Worm (Caenorhabditis elegans): ENCODE results near the gene mth-1.

mth-1 gene

ce11 chrII:4203729-4204184 is at the start of gene mth-1:
mth-1 (minus strand) TSS chrII:4203779.
- peak; percentile 46 for TF ChIP-seq nhr-80 (tag; optimal IDR thresholded peaks at IDR 0.05)
- no peak for TF ChIP-seq athp-1 (tag; optimal IDR thresholded peaks at IDR 0.05)

- TF ChIP-seq mel-28 (tag; optimal IDR thresholded peaks at IDR 0.05; ENCODE audit: borderline replicate concordance) (no peak), rpc-1 (optimal IDR thresholded peaks at IDR 0.05) (no peak), rpc-1 (tag; optimal IDR thresholded peaks at IDR 0.05) (no peak), repo-1 (tag; optimal IDR thresholded peaks at IDR 0.05) (no peak), D2030.7 (GFP tag; IDR thresholded peaks at IDR 0.05) (no peak), lin-35 (GFP tag; optimal IDR thresholded peaks at IDR 0.05) (no peak), nhr-179 (tag; optimal IDR thresholded peaks at IDR 0.05) (no peak), F39B2.1 (GFP tag; IDR thresholded peaks at IDR 0.05) (no peak), ztf-22 (GFP tag; optimal IDR thresholded peaks at IDR 0.05) (no peak), nfya-2 (GFP tag; IDR thresholded peaks at IDR 0.05) (no peak), egl-44 (GFP tag; IDR thresholded peaks at IDR 0.05) (no peak), madf-10 (tag; optimal IDR thresholded peaks at IDR 0.05) (no peak), F55B11.4 (tag; optimal IDR thresholded peaks at IDR 0.05; ENCODE audit: borderline replicate concordance, insufficient read depth) (no peak), efl-1 (GFP tag; optimal IDR thresholded peaks at IDR 0.05) (no peak), rcor-1 (GFP tag; IDR thresholded peaks at IDR 0.05) (no peak), snpc-1.3 (tag; optimal IDR thresholded peaks at IDR 0.05; ENCODE audit: insufficient read depth) (no peak), sea-2 (GFP tag; IDR thresholded peaks at IDR 0.05) (no peak), nhr-27 (tag; optimal IDR thresholded peaks at IDR 0.05) (no peak), ekl-4 (GFP tag; IDR thresholded peaks at IDR 0.05) (no peak)
Measured at ce11 chrII:4246897-4247296, 43.3 kb upstream of the mth-1 start, which contains the start of gene gpa-11. gpa-11 (plus strand) TSS chrII:4247197.

- TF ChIP-seq lin-54 (GFP tag; optimal IDR thresholded peaks at IDR 0.05) (no peak), ceh-27 (GFP tag; optimal IDR thresholded peaks at IDR 0.05) (no peak), xnd-1 (tag; optimal IDR thresholded peaks at IDR 0.05) (peak; percentile 27), madf-6 (GFP tag; IDR thresholded peaks at IDR 0.05) (peak; percentile 57), lsl-1 (GFP tag; optimal IDR thresholded peaks at IDR 0.05) (peak; percentile 79)
Measured at ce11 chrII:4244959-4245358, 41.4 kb upstream of the mth-1 start.

ce11 chrII:4238963-4239362 is 35.4 kb upstream of the mth-1 start:
- TF ChIP-seq him-1 (tag; optimal IDR thresholded peaks at IDR 0.05) = no peak
- no peak for TF ChIP-seq madf-8 (GFP tag; conservative IDR thresholded peaks at IDR 0.05)
- no peak for TF ChIP-seq attf-5 (GFP tag; optimal IDR thresholded peaks at IDR 0.05)
- TF ChIP-seq ztf-6 (GFP tag; IDR thresholded peaks at IDR 0.05) = no peak
- no peak for TF ChIP-seq ets-4 (GFP tag; optimal IDR thresholded peaks at IDR 0.05)
- TF ChIP-seq ceh-100 (GFP tag; IDR thresholded peaks at IDR 0.05) = no peak
- TF ChIP-seq unc-62 (GFP tag; optimal IDR thresholded peaks at IDR 0.05) = no peak
- TF ChIP-seq nfya-2 (GFP tag; IDR thresholded peaks at IDR 0.05) = no peak
- no peak for TF ChIP-seq Y95B8A.8 (GFP tag; IDR thresholded peaks at IDR 0.05)
- TF ChIP-seq ceh-58 (GFP tag; IDR thresholded peaks at IDR 0.05) = no peak
- no peak for TF ChIP-seq tbp1 (GFP tag; optimal IDR thresholded peaks at IDR 0.05)
- no peak for TF ChIP-seq hmg-1.2 (GFP tag; IDR thresholded peaks at IDR 0.05)
- TF ChIP-seq Y56A3A.18 (GFP tag; IDR thresholded peaks at IDR 0.05) = no peak
